Fruit fly (Drosophila melanogaster) whole organism, embryonic: ENCODE results near the gene CG13385.
A peak's percentile ranks its signal among the peaks of the same experiment; 100 is the strongest.

ENCODE experiments used
- Atf-2 ChIP-seq: fragments of 200-800 bp; sonication (Bioruptor generic); optimal IDR thresholded peaks from 2 replicates; lab custom pipeline; 2016; ENCODE audit warnings: missing biosample characterization, missing genetic modification characterization
- B-H2 ChIP-seq: fragments of 200-800 bp; sonication (Bioruptor generic); optimal IDR thresholded peaks from 2 replicates; lab custom pipeline; 2018; ENCODE audit warnings: missing biosample characterization, mild to moderate bottlenecking, missing genetic modification characterization
- BEAF-32 ChIP-seq: fragments of 200-800 bp; sonication (Bioruptor generic); optimal IDR thresholded peaks from 3 replicates; lab custom pipeline; 2017; ENCODE audit warnings: missing biosample characterization, missing genetic modification characterization, mild to moderate bottlenecking, moderate library complexity, missing genetic modification reagents
- CG10959 ChIP-seq: fragments of 200-800 bp; sonication (Bioruptor generic); IDR thresholded peaks from 2 replicates; pipeline ENCODE4 v1.3.6; 2022; ENCODE audit warnings: missing biosample characterization, missing genetic modification characterization
- CG10979 ChIP-seq: fragments of 200-800 bp; sonication (Bioruptor generic); optimal IDR thresholded peaks from 2 replicates; lab custom pipeline; 2018; ENCODE audit warnings: missing biosample characterization, mild to moderate bottlenecking, missing genetic modification characterization, moderate library complexity
- CG11398 ChIP-seq: fragments of 200-800 bp; sonication (Bioruptor generic); optimal IDR thresholded peaks from 2 replicates; lab custom pipeline; 2016; ENCODE audit warnings: missing biosample characterization, missing genetic modification characterization
- CG12155 ChIP-seq: fragments of 200-800 bp; sonication (Bioruptor generic); optimal IDR thresholded peaks from 3 replicates; lab custom pipeline; 2016; ENCODE audit warnings: missing biosample characterization, missing genetic modification characterization
- CG1233 ChIP-seq: fragments of 200-800 bp; sonication (Bioruptor generic); optimal IDR thresholded peaks from 4 replicates; lab custom pipeline; 2018; ENCODE audit warnings: missing biosample characterization, mild to moderate bottlenecking, missing genetic modification characterization
- CG12942 ChIP-seq: fragments of 200-800 bp; sonication (Bioruptor generic); optimal IDR thresholded peaks from 3 replicates; lab custom pipeline; 2016; ENCODE audit warnings: missing biosample characterization, missing genetic modification characterization
- CG13123 ChIP-seq: fragments of 200-800 bp; sonication (Bioruptor generic); optimal IDR thresholded peaks from 2 replicates; lab custom pipeline; 2016; ENCODE audit warnings: missing biosample characterization, missing genetic modification characterization
- CG13894 ChIP-seq: fragments of 200-800 bp; sonication (Bioruptor generic); optimal IDR thresholded peaks from 3 replicates; lab custom pipeline; 2018; ENCODE audit warnings: missing biosample characterization, mild to moderate bottlenecking, missing genetic modification characterization, moderate library complexity
- CG18619 ChIP-seq: fragments of 200-800 bp; sonication (Bioruptor generic); optimal IDR thresholded peaks from 3 replicates; lab custom pipeline; 2017; ENCODE audit warnings: missing biosample characterization, mild to moderate bottlenecking, missing genetic modification characterization
- CG2120 ChIP-seq: fragments of 200-800 bp; sonication (Bioruptor generic); optimal IDR thresholded peaks from 3 replicates; lab custom pipeline; 2016; ENCODE audit warnings: missing biosample characterization, missing genetic modification characterization
- CG3163 ChIP-seq: fragments of 200-800 bp; sonication (Bioruptor generic); optimal IDR thresholded peaks from 3 replicates; lab custom pipeline; 2016; ENCODE audit warnings: missing biosample characterization, missing genetic modification characterization
- CG3726 ChIP-seq: fragments of 200-800 bp; sonication (Bioruptor generic); IDR thresholded peaks from 3 replicates; pipeline ENCODE4, ENCODE4 v1.3.6; 2022; ENCODE audit warnings: missing biosample characterization, missing genetic modification characterization
- CG5953 ChIP-seq: fragments of 200-800 bp; sonication (Bioruptor generic); IDR thresholded peaks from 2 replicates; pipeline ENCODE4 v1.3.6; 2022; ENCODE audit warnings: missing biosample characterization, missing genetic modification characterization
- CG7357 ChIP-seq: fragments of 200-800 bp; sonication (Bioruptor generic); IDR thresholded peaks from 3 replicates; pipeline ENCODE4 v1.3.6; 2022; ENCODE audit warnings: missing biosample characterization, missing genetic modification characterization
- CG8944 ChIP-seq: fragments of 200-800 bp; sonication (Bioruptor generic); optimal IDR thresholded peaks from 3 replicates; lab custom pipeline; 2016; ENCODE audit warnings: missing biosample characterization, missing genetic modification characterization
- CG9437 ChIP-seq: fragments of 200-800 bp; sonication (Bioruptor generic); optimal IDR thresholded peaks from 2 replicates; lab custom pipeline; 2018; ENCODE audit warnings: missing biosample characterization, mild to moderate bottlenecking, missing genetic modification characterization
- CHES-1-like ChIP-seq: fragments of 200-800 bp; sonication (Bioruptor generic); optimal IDR thresholded peaks from 2 replicates; lab custom pipeline; 2016; ENCODE audit warnings: missing biosample characterization, missing genetic modification characterization
- CoRest ChIP-seq: fragments of 200-800 bp; sonication (Bioruptor generic); optimal IDR thresholded peaks from 3 replicates; lab custom pipeline; 2018; ENCODE audit warnings: missing biosample characterization, mild to moderate bottlenecking, missing genetic modification characterization, moderate library complexity
- Hmr ChIP-seq: fragments of 200-800 bp; sonication (Bioruptor generic); optimal IDR thresholded peaks from 3 replicates; lab custom pipeline; 2017; ENCODE audit warnings: mild to moderate bottlenecking, missing biosample characterization, missing genetic modification reagents, missing genetic modification characterization
- Hmx ChIP-seq: fragments of 200-800 bp; sonication (Bioruptor generic); optimal IDR thresholded peaks from 2 replicates; lab custom pipeline; 2016; ENCODE audit warnings: missing biosample characterization, missing genetic modification characterization
- Hr78 ChIP-seq, 2 experiments: fragments of 200-800 bp in 1 of 2; fragments of >200 bp in 1 of 2; sonication (Bioruptor generic) in 1 of 2; optimal IDR thresholded peaks; 2 replicates each; lab custom pipeline; 2017 to 2019; ENCODE audit warnings: missing biosample characterization in 2 of 2, missing genetic modification characterization in 2 of 2, mild to moderate bottlenecking in 1 of 2, moderate library complexity in 1 of 2
- MTF-1 ChIP-seq: fragments of 200-800 bp; sonication (Bioruptor generic); optimal IDR thresholded peaks from 2 replicates; lab custom pipeline; 2018; ENCODE audit warnings: missing biosample characterization, mild to moderate bottlenecking, missing genetic modification characterization, borderline replicate concordance
- Nf-YB ChIP-seq: fragments of 200-800 bp; sonication (Bioruptor generic); optimal IDR thresholded peaks from 3 replicates; lab custom pipeline; 2019; ENCODE audit warnings: missing biosample characterization, mild to moderate bottlenecking, missing genetic modification characterization, moderate library complexity
- Optix ChIP-seq: fragments of 200-800 bp; sonication (Bioruptor generic); IDR thresholded peaks from 3 replicates; pipeline ENCODE4 v1.3.6; 2022; ENCODE audit warnings: missing biosample characterization, missing genetic modification characterization
- Ptx1 ChIP-seq: fragments of 200-800 bp; sonication (Bioruptor generic); IDR thresholded peaks from 2 replicates; pipeline ENCODE4 v1.3.6; 2022; ENCODE audit warnings: missing biosample characterization, missing genetic modification characterization
- Rx ChIP-seq: fragments of 200-800 bp; sonication (Bioruptor generic); IDR thresholded peaks from 2 replicates; pipeline ENCODE4 v1.3.6; 2022; ENCODE audit warnings: missing biosample characterization, missing genetic modification characterization
- Ssrp ChIP-seq: fragments of 200-800 bp; sonication (Bioruptor generic); optimal IDR thresholded peaks from 2 replicates; lab custom pipeline; 2018; ENCODE audit warnings: missing biosample characterization, mild to moderate bottlenecking, missing genetic modification characterization, moderate library complexity
- Stat92E ChIP-seq, 3 experiments: fragments of >200 bp in 2 of 3; fragments of 200-800 bp in 1 of 3; sonication (Bioruptor generic) in 1 of 3; optimal IDR thresholded peaks; 2 replicates each; lab custom pipeline; 2017 to 2019; ENCODE audit warnings: missing biosample characterization in 3 of 3, missing genetic modification characterization in 3 of 3, mild to moderate bottlenecking in 1 of 3, moderate library complexity in 1 of 3
- aop ChIP-seq: fragments of 200-800 bp; sonication (Bioruptor generic); IDR thresholded peaks from 2 replicates; pipeline ENCODE4 v1.3.6; 2022; ENCODE audit warnings: missing biosample characterization, missing genetic modification characterization
- ara ChIP-seq: fragments of 200-800 bp; sonication (Bioruptor generic); IDR thresholded peaks from 2 replicates; pipeline ENCODE4 v1.3.6; 2022; ENCODE audit warnings: missing biosample characterization, missing genetic modification characterization
- az2 ChIP-seq: fragments of 200-800 bp; sonication (Bioruptor generic); optimal IDR thresholded peaks from 3 replicates; lab custom pipeline; 2016; ENCODE audit warnings: missing biosample characterization, missing genetic modification characterization
- bowl ChIP-seq: fragments of 200-800 bp; sonication (Bioruptor generic); IDR thresholded peaks from 2 replicates; pipeline ENCODE4 v1.3.6; 2022; ENCODE audit warnings: missing biosample characterization, missing genetic modification characterization
- ci ChIP-seq: fragments of 200-800 bp; sonication (Bioruptor generic); IDR thresholded peaks from 3 replicates; pipeline ENCODE4 v1.3.6; 2022; ENCODE audit warnings: missing biosample characterization, missing genetic modification characterization
- corto ChIP-seq: fragments of 200-800 bp; sonication (Bioruptor generic); optimal IDR thresholded peaks from 2 replicates; lab custom pipeline; 2016; ENCODE audit warnings: missing biosample characterization, mild to moderate bottlenecking, missing genetic modification characterization, moderate library complexity
- croc ChIP-seq: fragments of 200-800 bp; sonication (Bioruptor generic); conservative IDR thresholded peaks from 3 replicates; pipeline ENCODE4 v1.3.6; 2022; ENCODE audit warnings: missing biosample characterization, missing genetic modification characterization
- cwo ChIP-seq: fragments of 200-800 bp; sonication (Bioruptor generic); optimal IDR thresholded peaks from 3 replicates; lab custom pipeline; 2017; ENCODE audit warnings: missing biosample characterization, missing genetic modification characterization, mild to moderate bottlenecking, moderate library complexity, missing genetic modification reagents
- emc ChIP-seq: fragments of 200-800 bp; sonication (Bioruptor generic); optimal IDR thresholded peaks from 2 replicates; lab custom pipeline; 2016; ENCODE audit warnings: missing biosample characterization, missing genetic modification characterization
- ems ChIP-seq: fragments of 200-800 bp; sonication (Bioruptor generic); optimal IDR thresholded peaks from 3 replicates; lab custom pipeline; 2016; ENCODE audit warnings: missing biosample characterization, missing genetic modification characterization
- esg ChIP-seq: fragments of 200-800 bp; sonication (Bioruptor generic); conservative IDR thresholded peaks from 2 replicates; pipeline ENCODE4 v1.3.6; 2022; ENCODE audit warnings: missing biosample characterization, missing genetic modification characterization
- gsb ChIP-seq: fragments of 200-800 bp; sonication (Bioruptor generic); IDR thresholded peaks from 2 replicates; pipeline ENCODE4 v1.3.6; 2022; ENCODE audit warnings: missing biosample characterization, missing genetic modification characterization
- her ChIP-seq: fragments of 200-800 bp; sonication (Bioruptor generic); optimal IDR thresholded peaks from 2 replicates; lab custom pipeline; 2016; ENCODE audit warnings: missing biosample characterization, missing genetic modification characterization
- pfk ChIP-seq: fragments of 200-800 bp; sonication (Bioruptor generic); optimal IDR thresholded peaks from 2 replicates; lab custom pipeline; 2018; ENCODE audit warnings: missing biosample characterization, mild to moderate bottlenecking, missing genetic modification characterization, moderate library complexity
- schlank ChIP-seq: fragments of 200-800 bp; sonication (Bioruptor generic); optimal IDR thresholded peaks from 2 replicates; lab custom pipeline; 2018; ENCODE audit warnings: missing biosample characterization, mild to moderate bottlenecking, missing genetic modification characterization
- seq ChIP-seq: fragments of 200-800 bp; sonication (Bioruptor generic); IDR thresholded peaks from 2 replicates; pipeline ENCODE4 v1.3.6; 2022; ENCODE audit warnings: missing biosample characterization, missing genetic modification characterization
- wek ChIP-seq: fragments of 200-800 bp; sonication (Bioruptor generic); optimal IDR thresholded peaks from 3 replicates; lab custom pipeline; 2018; ENCODE audit warnings: missing biosample characterization, mild to moderate bottlenecking, missing genetic modification characterization, moderate library complexity

The CG13385 gene

dm6 chr2L:8414887-8415883 lies 18.7 kb downstream of the CG13385 start, which contains the start of the genes CG13398 and Akap200 (continued):
- peak; percentile 4 for TF ChIP-seq CG18619
- no peak for TF ChIP-seq esg (GFP tag; lab: Robert Waterston, UW)
- TF ChIP-seq CG5953, result 0 out of 2 replicates have a peak, but pooled peaks have one; percentile 29
- peak; percentile 49; the same call in 1 of the 3 replicates for TF ChIP-seq ci
- 0 out of 2 replicates have a peak, but pooled peaks have one; percentile 32 for TF ChIP-seq Ptx1 (GFP tag; lab: Robert Waterston, UW)
- no peak for TF ChIP-seq CG3726 (GFP tag; lab: Robert Waterston, UW)
- no peak for TF ChIP-seq ems (GFP tag; lab: Kevin White, UChicago)
- TF ChIP-seq cwo (GFP tag; lab: Kevin White, UChicago), result no peak
- no peak for TF ChIP-seq Atf-2 (GFP tag; lab: Kevin White, UChicago)
- TF ChIP-seq MTF-1, result peak; percentile 14
- TF ChIP-seq her (GFP tag; lab: Kevin White, UChicago), result peak; percentile 99
- no peak for TF ChIP-seq CG10959 (GFP tag; lab: Robert Waterston, UW)
- peak; percentile 17 for TF ChIP-seq az2
- TF ChIP-seq CG13123, result no peak
- no peak for TF ChIP-seq CG7357 (GFP tag; lab: Robert Waterston, UW)
- no peak for TF ChIP-seq wek
- no peak for TF ChIP-seq CG3163 (GFP tag; lab: Kevin White, UChicago)
- TF ChIP-seq BEAF-32 (GFP tag; lab: Kevin White, UChicago), result peak; percentile 16
- TF ChIP-seq CG13894, result no peak
- no peak for TF ChIP-seq Optix (GFP tag; lab: Robert Waterston, UW)
- TF ChIP-seq Nf-YB (GFP tag; lab: Kevin White, UChicago), result no peak
- no peak for TF ChIP-seq gsb (GFP tag; lab: Robert Waterston, UW)
- TF ChIP-seq CG11398, result peak; percentile 20
- TF ChIP-seq corto (GFP tag; lab: Kevin White, UChicago), result no peak
- TF ChIP-seq seq (GFP tag; lab: Robert Waterston, UW), result no peak
- no peak for TF ChIP-seq schlank (tag; lab: Kevin White, UChicago)
- TF ChIP-seq CoRest (tag; lab: Kevin White, UChicago), result peak; percentile 70
- TF ChIP-seq croc (GFP tag; lab: Robert Waterston, UW), result no peak; the same call in 2 of the 3 replicates
- no peak for TF ChIP-seq CG12942
- TF ChIP-seq pfk (GFP tag; lab: Kevin White, UChicago), result no peak
- TF ChIP-seq aop (GFP tag; lab: Robert Waterston, UW), result no peak
- no peak for TF ChIP-seq CG8944 (GFP tag; lab: Kevin White, UChicago)
- TF ChIP-seq CG2120 (GFP tag; lab: Kevin White, UChicago), result peak; percentile 48
- TF ChIP-seq CG9437, result peak; percentile 57
- no peak for TF ChIP-seq emc (GFP tag; lab: Kevin White, UChicago)
- no peak for TF ChIP-seq CHES-1-like
- no peak for TF ChIP-seq bowl (GFP tag; lab: Robert Waterston, UW)
- TF ChIP-seq CG12155 (GFP tag; lab: Kevin White, UChicago), result peak; percentile 37
- no peak for TF ChIP-seq Hmx (GFP tag; lab: Kevin White, UChicago)
- TF ChIP-seq Stat92E (GFP tag; optimal IDR thresholded peaks at IDR 0.05; lab: Kevin White, UChicago), result no peak
- TF ChIP-seq Ssrp (tag; lab: Kevin White, UChicago), result peak; percentile 37
- no peak for TF ChIP-seq CG1233 (GFP tag; lab: Kevin White, UChicago)
- peak; percentile 29 for TF ChIP-seq B-H2 (GFP tag; lab: Kevin White, UChicago)
- TF ChIP-seq CG10979 (tag; lab: Kevin White, UChicago), result no peak
- peak; percentile 3 for TF ChIP-seq Hmr (GFP tag; lab: Kevin White, UChicago)
- no peak for TF ChIP-seq Hr78 (GFP tag; optimal IDR thresholded peaks at IDR 0.05; lab: Kevin White, UChicago)
- no peak for TF ChIP-seq ara
- TF ChIP-seq Rx, result no peak
